Fruit fly (Drosophila melanogaster): ENCODE results near the gene Pdp1.

Pdp1 gene

dm6 chr3L:7804406-7805327 is 62.5 kb downstream of the Pdp1 start:
- peak; percentile 73 for TF ChIP-seq Dif (GFP tag; optimal IDR thresholded peaks at IDR 0.05; ENCODE audit: partially characterized antibody)
- no peak for TF ChIP-seq psq (GFP tag; optimal IDR thresholded peaks at IDR 0.05)
- peak; percentile 38 for TF ChIP-seq sage (GFP tag; optimal IDR thresholded peaks at IDR 0.05)
- TF ChIP-seq Hnf4 (GFP tag; optimal IDR thresholded peaks at IDR 0.05), result peak; percentile 1
- no peak for TF ChIP-seq foxo (GFP tag; optimal IDR thresholded peaks at IDR 0.05)
- TF ChIP-seq Dfd (GFP tag; optimal IDR thresholded peaks at IDR 0.05), result peak; percentile 51
- no peak for TF ChIP-seq Rel (GFP tag; optimal IDR thresholded peaks at IDR 0.05)
- peak; percentile 30 for TF ChIP-seq Rel (tag; optimal IDR thresholded peaks at IDR 0.05)
- peak; percentile 68 for TF ChIP-seq CrebA (GFP tag; optimal IDR thresholded peaks at IDR 0.05; ENCODE audit: borderline replicate concordance)
- no peak for TF ChIP-seq woc (GFP tag; optimal IDR thresholded peaks at IDR 0.05)
- peak; percentile 90 for TF ChIP-seq fru (GFP tag; optimal IDR thresholded peaks at IDR 0.05)
- TF ChIP-seq Sp1 (GFP tag; optimal IDR thresholded peaks at IDR 0.05), result peak; percentile 8
- no peak for TF ChIP-seq Vsx2 (GFP tag; optimal IDR thresholded peaks at IDR 0.05; ENCODE audit: partially characterized antibody)
- peak; percentile 41 for TF ChIP-seq N (GFP tag; optimal IDR thresholded peaks at IDR 0.05)
- TF ChIP-seq dl (GFP tag; optimal IDR thresholded peaks at IDR 0.05; ENCODE audit: insufficient read depth in 1 of 2, partially characterized antibody in 2 of 2), result peak in 1 of 2 experiments; percentile 30
- peak; percentile 45 for TF ChIP-seq brk (GFP tag; optimal IDR thresholded peaks at IDR 0.05)

- TF ChIP-seq Vsx2 (GFP tag; optimal IDR thresholded peaks at IDR 0.05; ENCODE audit: partially characterized antibody) (no peak), h (GFP tag; optimal IDR thresholded peaks at IDR 0.05) (peak; percentile 54), Dif (GFP tag; optimal IDR thresholded peaks at IDR 0.05; ENCODE audit: partially characterized antibody) (no peak), sv (GFP tag; optimal IDR thresholded peaks at IDR 0.05) (no peak), Rel (GFP tag; optimal IDR thresholded peaks at IDR 0.05) (no peak), Rel (tag; optimal IDR thresholded peaks at IDR 0.05) (peak; percentile 91), woc (GFP tag; optimal IDR thresholded peaks at IDR 0.05) (no peak), foxo (GFP tag; optimal IDR thresholded peaks at IDR 0.05) (peak in 1 of 2 experiments; percentile 23), Jra (GFP tag; optimal IDR thresholded peaks at IDR 0.05) (peak; percentile 6), fru (GFP tag; optimal IDR thresholded peaks at IDR 0.05) (peak; percentile 23), br (GFP tag; optimal IDR thresholded peaks at IDR 0.05) (peak; percentile 22), brk (GFP tag; optimal IDR thresholded peaks at IDR 0.05) (peak; percentile 18), CrebA (GFP tag; optimal IDR thresholded peaks at IDR 0.05; ENCODE audit: borderline replicate concordance) (peak; percentile 63)
These were observed 65.8 kb downstream of the Pdp1 start for dm6 chr3L:7801308-7801893.

DNA sequence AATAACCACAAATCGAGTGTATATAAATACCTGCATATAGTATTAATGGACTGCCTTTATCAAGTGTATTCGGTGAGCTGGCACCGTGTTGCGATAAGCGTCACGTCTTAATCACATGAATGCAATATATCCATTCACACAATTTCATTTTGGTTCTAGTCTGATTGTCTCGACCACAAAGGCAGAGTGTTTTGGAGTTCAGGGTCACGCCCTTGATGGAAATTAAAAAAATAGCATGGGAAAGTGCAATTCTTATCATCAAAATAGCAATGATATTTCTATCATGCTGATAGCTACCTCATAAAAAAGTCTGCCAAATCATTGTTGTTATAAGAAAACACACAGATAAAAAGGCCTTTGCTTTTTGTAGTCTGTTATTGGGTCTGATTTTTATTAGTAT is 74.4 kb downstream of the Pdp1 start:
- no peak for TF ChIP-seq Hr78 (GFP tag; optimal IDR thresholded peaks at IDR 0.05)
- peak; percentile 15 for TF ChIP-seq CrebA (GFP tag; optimal IDR thresholded peaks at IDR 0.05; ENCODE audit: borderline replicate concordance)
- TF ChIP-seq dl (GFP tag; optimal IDR thresholded peaks at IDR 0.05; ENCODE audit: insufficient read depth in 1 of 2, partially characterized antibody in 2 of 2), result no peak

DNA sequence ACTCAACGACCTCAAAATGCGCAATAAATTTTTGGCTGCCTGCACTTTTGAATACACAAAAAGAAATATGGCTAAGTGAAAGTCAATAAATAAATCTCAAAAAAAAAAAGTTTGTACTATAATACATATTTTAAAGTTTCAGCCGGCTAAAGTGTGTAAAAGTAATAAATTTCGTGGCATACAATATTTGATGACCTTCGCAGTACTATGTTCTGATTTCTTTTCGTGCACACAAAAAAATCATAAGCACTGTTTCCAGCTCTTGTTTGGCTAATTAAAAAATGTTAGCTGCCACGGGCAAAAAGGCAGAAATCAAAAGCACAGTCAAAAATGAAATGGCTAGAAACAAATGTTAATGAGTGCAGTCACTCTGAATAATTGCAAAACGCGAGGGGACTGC is 74.9 kb downstream of the Pdp1 start:
- TF ChIP-seq ey (GFP tag; optimal IDR thresholded peaks at IDR 0.05) (peak; percentile 96), Hr83 (GFP tag; optimal IDR thresholded peaks at IDR 0.05; ENCODE audit: poor library complexity, severe bottlenecking) (peak; percentile 31), OdsH (GFP tag; optimal IDR thresholded peaks at IDR 0.05) (peak; percentile 95), Jra (GFP tag; optimal IDR thresholded peaks at IDR 0.05) (peak; percentile 87), GATAd (GFP tag; optimal IDR thresholded peaks at IDR 0.05) (peak; percentile 83), usp (GFP tag; optimal IDR thresholded peaks at IDR 0.05) (no peak), Dfd (GFP tag; optimal IDR thresholded peaks at IDR 0.05) (no peak), Abd-B (GFP tag; optimal IDR thresholded peaks at IDR 0.05) (no peak), sv (GFP tag; optimal IDR thresholded peaks at IDR 0.05) (no peak), CrebA (GFP tag; optimal IDR thresholded peaks at IDR 0.05; ENCODE audit: borderline replicate concordance) (no peak), psq (GFP tag; optimal IDR thresholded peaks at IDR 0.05) (peak; percentile 94), CG9705 (GFP tag; optimal IDR thresholded peaks at IDR 0.05) (peak; percentile 85), rgr (GFP tag; optimal IDR thresholded peaks at IDR 0.05) (peak; percentile 96), foxo (GFP tag; optimal IDR thresholded peaks at IDR 0.05) (peak; percentile 93 to 94), jim (GFP tag; optimal IDR thresholded peaks at IDR 0.05) (no peak), dsf (GFP tag; optimal IDR thresholded peaks at IDR 0.05; ENCODE audit: borderline replicate concordance) (peak; percentile 77), dl (GFP tag; optimal IDR thresholded peaks at IDR 0.05; ENCODE audit: insufficient read depth in 1 of 2, partially characterized antibody in 2 of 2) (no peak), HLH106 (tag; optimal IDR thresholded peaks at IDR 0.05) (peak; percentile 93), Rel (GFP tag; optimal IDR thresholded peaks at IDR 0.05) (peak; percentile 53), Rel (tag; optimal IDR thresholded peaks at IDR 0.05) (peak; percentile 62), Hr78 (GFP tag; optimal IDR thresholded peaks at IDR 0.05) (no peak), woc (GFP tag; optimal IDR thresholded peaks at IDR 0.05) (peak; percentile 87), fru (GFP tag; optimal IDR thresholded peaks at IDR 0.05) (peak; percentile 90), br (GFP tag; optimal IDR thresholded peaks at IDR 0.05) (peak; percentile 93), Vsx2 (GFP tag; optimal IDR thresholded peaks at IDR 0.05; ENCODE audit: partially characterized antibody) (peak; percentile 80), Dif (GFP tag; optimal IDR thresholded peaks at IDR 0.05; ENCODE audit: partially characterized antibody) (no peak), Myc (optimal IDR thresholded peaks at IDR 0.05) (no peak), Mio (GFP tag; optimal IDR thresholded peaks at IDR 0.05) (peak; percentile 73), Sp1 (GFP tag; optimal IDR thresholded peaks at IDR 0.05) (peak; percentile 97), Hnf4 (GFP tag; optimal IDR thresholded peaks at IDR 0.05) (peak; percentile 87), N (GFP tag; optimal IDR thresholded peaks at IDR 0.05) (no peak), brk (GFP tag; optimal IDR thresholded peaks at IDR 0.05) (peak; percentile 88), lola (GFP tag; optimal IDR thresholded peaks at IDR 0.05) (no peak), pan (optimal IDR thresholded peaks at IDR 0.05) (no peak), sage (GFP tag; optimal IDR thresholded peaks at IDR 0.05) (peak; percentile 81)

Measured in whole organism, wandering third instar larva.